Fruit fly (Drosophila melanogaster) whole organism, embryonic: ENCODE measurements around the gene ATP7.

Source experiments
- Antp ChIP-seq: fragments of 200-800 bp; sonication (Bioruptor generic); optimal IDR thresholded peaks from 3 replicates; lab custom pipeline; 2016; ENCODE audit warnings: missing biosample characterization, missing genetic modification characterization
- Asciz ChIP-seq: fragments of 200-800 bp; sonication (Bioruptor generic); optimal IDR thresholded peaks from 2 replicates; lab custom pipeline; 2017; ENCODE audit warnings: missing biosample characterization, mild to moderate bottlenecking, missing genetic modification characterization, missing genetic modification reagents
- Bteb2 ChIP-seq: fragments of 200-800 bp; sonication (Bioruptor generic); optimal IDR thresholded peaks from 2 replicates; lab custom pipeline; 2016; ENCODE audit warnings: missing biosample characterization, missing genetic modification characterization
- CG1024 ChIP-seq: fragments of 200-800 bp; sonication (Bioruptor generic); IDR thresholded peaks from 2 replicates; pipeline ENCODE4 v1.3.6; 2022; ENCODE audit warnings: missing biosample characterization, missing genetic modification characterization
- CG11504 ChIP-seq: fragments of 200-800 bp; sonication (Bioruptor generic); optimal IDR thresholded peaks from 3 replicates; lab custom pipeline; 2019; ENCODE audit warnings: missing biosample characterization, mild to moderate bottlenecking, missing genetic modification characterization, moderate library complexity
- CG12391 ChIP-seq: fragments of 200-800 bp; sonication (Bioruptor generic); optimal IDR thresholded peaks from 3 replicates; lab custom pipeline; 2018; ENCODE audit warnings: missing biosample characterization, mild to moderate bottlenecking, missing genetic modification characterization, moderate library complexity
- CG17568 ChIP-seq: fragments of 200-800 bp; sonication (Bioruptor generic); optimal IDR thresholded peaks from 2 replicates; lab custom pipeline; 2018; ENCODE audit warnings: missing biosample characterization, mild to moderate bottlenecking, missing genetic modification characterization, moderate library complexity
- CG17612 ChIP-seq: fragments of 200-800 bp; sonication (Bioruptor generic); IDR thresholded peaks from 2 replicates; pipeline ENCODE4 v1.3.6; 2022; ENCODE audit warnings: missing biosample characterization, missing genetic modification characterization
- CG18476 ChIP-seq: fragments of 200-800 bp; sonication (Bioruptor generic); optimal IDR thresholded peaks from 2 replicates; lab custom pipeline; 2016; ENCODE audit warnings: missing biosample characterization, mild to moderate bottlenecking, missing genetic modification characterization
- CG4404 ChIP-seq: fragments of 200-800 bp; sonication (Bioruptor generic); IDR thresholded peaks from 2 replicates; pipeline ENCODE4 v1.3.6; 2022; ENCODE audit warnings: missing biosample characterization, missing genetic modification characterization
- CG6272 ChIP-seq: fragments of 200-800 bp; sonication (Bioruptor generic); IDR thresholded peaks from 2 replicates; pipeline ENCODE4 v1.3.6; 2022; ENCODE audit warnings: missing biosample characterization, missing genetic modification characterization
- CG6654 ChIP-seq: fragments of 200-800 bp; sonication (Bioruptor generic); optimal IDR thresholded peaks from 2 replicates; lab custom pipeline; 2017; ENCODE audit warnings: missing biosample characterization, mild to moderate bottlenecking, missing genetic modification characterization
- CG7271 ChIP-seq: fragments of 200-800 bp; sonication (Bioruptor generic); optimal IDR thresholded peaks from 2 replicates; lab custom pipeline; 2018; ENCODE audit warnings: missing biosample characterization, mild to moderate bottlenecking, missing genetic modification characterization, moderate library complexity
- CG7745 ChIP-seq: fragments of 200-800 bp; sonication (Bioruptor generic); optimal IDR thresholded peaks from 2 replicates; lab custom pipeline; 2018; ENCODE audit warnings: missing biosample characterization, mild to moderate bottlenecking, missing genetic modification characterization, moderate library complexity
- CG9215 ChIP-seq: fragments of 200-800 bp; sonication (Bioruptor generic); IDR thresholded peaks from 2 replicates; pipeline ENCODE4 v1.3.6; 2022; ENCODE audit warnings: missing biosample characterization, missing genetic modification characterization
- CG9437 ChIP-seq: fragments of 200-800 bp; sonication (Bioruptor generic); optimal IDR thresholded peaks from 2 replicates; lab custom pipeline; 2018; ENCODE audit warnings: missing biosample characterization, mild to moderate bottlenecking, missing genetic modification characterization
- CG9727 ChIP-seq: fragments of 200-800 bp; sonication (Bioruptor generic); optimal IDR thresholded peaks from 3 replicates; lab custom pipeline; 2017; ENCODE audit warnings: missing biosample characterization, mild to moderate bottlenecking, missing genetic modification characterization
- CkIIα-i1 ChIP-seq: fragments of 200-800 bp; sonication (Bioruptor generic); IDR thresholded peaks from 2 replicates; pipeline ENCODE4 v1.3.6; 2022; ENCODE audit warnings: missing biosample characterization, missing genetic modification characterization
- E2f2 ChIP-seq: fragments of 200-800 bp; sonication (Bioruptor generic); IDR thresholded peaks from 2 replicates; pipeline ENCODE4 v1.3.6; 2022; ENCODE audit warnings: missing biosample characterization, missing genetic modification characterization
- GATAe ChIP-seq: fragments of 200-800 bp; sonication (Bioruptor generic); conservative IDR thresholded peaks from 2 replicates; pipeline ENCODE4 v1.3.6; 2022; ENCODE audit warnings: missing biosample characterization, missing genetic modification characterization
- Hand ChIP-seq: fragments of 200-800 bp; sonication (Bioruptor generic); optimal IDR thresholded peaks from 2 replicates; lab custom pipeline; 2017; ENCODE audit warnings: mild to moderate bottlenecking, missing biosample characterization, missing genetic modification reagents, missing genetic modification characterization
- NC2α ChIP-seq: fragments of 200-800 bp; sonication (Bioruptor generic); optimal IDR thresholded peaks from 2 replicates; lab custom pipeline; 2016; ENCODE audit warnings: missing biosample characterization, missing genetic modification characterization
- PHDP ChIP-seq: fragments of 200-800 bp; sonication (Bioruptor generic); optimal IDR thresholded peaks from 3 replicates; lab custom pipeline; 2018; ENCODE audit warnings: missing biosample characterization, mild to moderate bottlenecking, missing genetic modification characterization, moderate library complexity
- Side ChIP-seq: fragments of 200-800 bp; sonication (Bioruptor generic); optimal IDR thresholded peaks from 2 replicates; lab custom pipeline; 2016; ENCODE audit warnings: missing biosample characterization, missing genetic modification characterization
- Sox100B ChIP-seq: fragments of 200-800 bp; sonication (Bioruptor generic); optimal IDR thresholded peaks from 3 replicates; lab custom pipeline; 2018; ENCODE audit warnings: missing biosample characterization, mild to moderate bottlenecking, missing genetic modification characterization
- Xbp1 ChIP-seq: fragments of 200-800 bp; sonication (Bioruptor generic); optimal IDR thresholded peaks from 3 replicates; lab custom pipeline; 2016; ENCODE audit warnings: missing biosample characterization, mild to moderate bottlenecking, missing genetic modification characterization
- ato ChIP-seq: fragments of 200-800 bp; sonication (Bioruptor generic); IDR thresholded peaks from 2 replicates; pipeline ENCODE4 v1.3.6; 2022; ENCODE audit warnings: missing biosample characterization, missing genetic modification characterization; ENCODE audit not compliant: partially characterized antibody
- chn ChIP-seq: fragments of 200-800 bp; sonication (Bioruptor generic); optimal IDR thresholded peaks from 2 replicates; lab custom pipeline; 2016; ENCODE audit warnings: missing biosample characterization, missing genetic modification characterization
- ci ChIP-seq: fragments of 200-800 bp; sonication (Bioruptor generic); IDR thresholded peaks from 3 replicates; pipeline ENCODE4 v1.3.6; 2022; ENCODE audit warnings: missing biosample characterization, missing genetic modification characterization
- corto ChIP-seq: fragments of 200-800 bp; sonication (Bioruptor generic); optimal IDR thresholded peaks from 2 replicates; lab custom pipeline; 2016; ENCODE audit warnings: missing biosample characterization, mild to moderate bottlenecking, missing genetic modification characterization, moderate library complexity
- da ChIP-seq: fragments of 200-800 bp; sonication (Bioruptor generic); optimal IDR thresholded peaks from 2 replicates; lab custom pipeline; 2016; ENCODE audit warnings: missing biosample characterization, missing genetic modification characterization
- disco-r ChIP-seq: fragments of 200-800 bp; sonication (Bioruptor generic); optimal IDR thresholded peaks from 2 replicates; lab custom pipeline; 2016; ENCODE audit warnings: missing biosample characterization, missing genetic modification characterization
- en ChIP-seq: fragments of 200-800 bp; sonication (Bioruptor generic); optimal IDR thresholded peaks from 2 replicates; lab custom pipeline; 2016; ENCODE audit warnings: missing biosample characterization, missing genetic modification characterization
- exex ChIP-seq: fragments of 200-800 bp; sonication (Bioruptor generic); optimal IDR thresholded peaks from 4 replicates; lab custom pipeline; 2018; ENCODE audit warnings: missing biosample characterization, mild to moderate bottlenecking, missing genetic modification characterization, moderate library complexity
- ftz-f1 ChIP-seq: fragments of 200-800 bp; sonication (Bioruptor generic); optimal IDR thresholded peaks from 2 replicates; lab custom pipeline; 2016; ENCODE audit warnings: missing biosample characterization, missing genetic modification characterization
- gsb-n ChIP-seq: fragments of 200-800 bp; sonication (Bioruptor generic); optimal IDR thresholded peaks from 3 replicates; lab custom pipeline; 2018; ENCODE audit warnings: missing biosample characterization, mild to moderate bottlenecking, missing genetic modification characterization
- ind ChIP-seq: fragments of 200-800 bp; sonication (Bioruptor generic); optimal IDR thresholded peaks from 3 replicates; lab custom pipeline; 2016; ENCODE audit warnings: missing biosample characterization, missing genetic modification characterization
- lab ChIP-seq: fragments of 200-800 bp; sonication (Bioruptor generic); optimal IDR thresholded peaks from 3 replicates; lab custom pipeline; 2017; ENCODE audit warnings: missing biosample characterization, missing genetic modification characterization, mild to moderate bottlenecking, moderate library complexity, missing genetic modification reagents
- lilli ChIP-seq: fragments of 200-800 bp; sonication (Bioruptor generic); optimal IDR thresholded peaks from 3 replicates; lab custom pipeline; 2016; ENCODE audit warnings: missing biosample characterization, missing genetic modification characterization
- mld ChIP-seq: fragments of 200-800 bp; sonication (Bioruptor generic); IDR thresholded peaks from 3 replicates; pipeline ENCODE4 v1.3.6; 2022; ENCODE audit warnings: missing biosample characterization, missing genetic modification characterization; ENCODE audit not compliant: partially characterized antibody
- nerfin-1 ChIP-seq: fragments of 200-800 bp; sonication (Bioruptor generic); optimal IDR thresholded peaks from 3 replicates; lab custom pipeline; 2019; ENCODE audit warnings: missing biosample characterization, mild to moderate bottlenecking, missing genetic modification characterization, moderate library complexity
- pfk ChIP-seq: fragments of 200-800 bp; sonication (Bioruptor generic); optimal IDR thresholded peaks from 2 replicates; lab custom pipeline; 2018; ENCODE audit warnings: missing biosample characterization, mild to moderate bottlenecking, missing genetic modification characterization, moderate library complexity
- psq ChIP-seq: fragments of 200-800 bp; sonication (Bioruptor generic); optimal IDR thresholded peaks from 2 replicates; lab custom pipeline; 2017; ENCODE audit warnings: missing biosample characterization, missing genetic modification characterization
- sd ChIP-seq: fragments of 200-800 bp; sonication (Bioruptor generic); optimal IDR thresholded peaks from 3 replicates; lab custom pipeline; 2018; ENCODE audit warnings: missing biosample characterization, mild to moderate bottlenecking, missing genetic modification characterization, moderate library complexity
- sens-2 ChIP-seq: fragments of 200-800 bp; sonication (Bioruptor generic); IDR thresholded peaks from 2 replicates; pipeline ENCODE4 v1.3.6; 2022; ENCODE audit warnings: missing biosample characterization, missing genetic modification characterization
- seq ChIP-seq: fragments of 200-800 bp; sonication (Bioruptor generic); IDR thresholded peaks from 2 replicates; pipeline ENCODE4 v1.3.6; 2022; ENCODE audit warnings: missing biosample characterization, missing genetic modification characterization
- sisA ChIP-seq: fragments of 200-800 bp; sonication (Bioruptor generic); IDR thresholded peaks from 2 replicates; pipeline ENCODE4 v1.3.6; 2022; ENCODE audit warnings: missing biosample characterization, missing genetic modification characterization
- slou ChIP-seq: fragments of 200-800 bp; sonication (Bioruptor generic); optimal IDR thresholded peaks from 3 replicates; lab custom pipeline; 2016; ENCODE audit warnings: missing biosample characterization, missing genetic modification characterization
- trem ChIP-seq: fragments of 200-800 bp; optimal IDR thresholded peaks from 3 replicates; lab custom pipeline; 2019; ENCODE audit warnings: missing biosample characterization, mild to moderate bottlenecking, missing genetic modification characterization, moderate library complexity
- tx ChIP-seq: fragments of 200-800 bp; sonication (Bioruptor generic); optimal IDR thresholded peaks from 2 replicates; lab custom pipeline; 2016; ENCODE audit warnings: missing biosample characterization, missing genetic modification characterization
- unpg ChIP-seq: fragments of 200-800 bp; sonication (Bioruptor generic); optimal IDR thresholded peaks from 3 replicates; lab custom pipeline; 2018; ENCODE audit warnings: missing biosample characterization, mild to moderate bottlenecking, missing genetic modification characterization, moderate library complexity

Gene ATP7

DNA sequence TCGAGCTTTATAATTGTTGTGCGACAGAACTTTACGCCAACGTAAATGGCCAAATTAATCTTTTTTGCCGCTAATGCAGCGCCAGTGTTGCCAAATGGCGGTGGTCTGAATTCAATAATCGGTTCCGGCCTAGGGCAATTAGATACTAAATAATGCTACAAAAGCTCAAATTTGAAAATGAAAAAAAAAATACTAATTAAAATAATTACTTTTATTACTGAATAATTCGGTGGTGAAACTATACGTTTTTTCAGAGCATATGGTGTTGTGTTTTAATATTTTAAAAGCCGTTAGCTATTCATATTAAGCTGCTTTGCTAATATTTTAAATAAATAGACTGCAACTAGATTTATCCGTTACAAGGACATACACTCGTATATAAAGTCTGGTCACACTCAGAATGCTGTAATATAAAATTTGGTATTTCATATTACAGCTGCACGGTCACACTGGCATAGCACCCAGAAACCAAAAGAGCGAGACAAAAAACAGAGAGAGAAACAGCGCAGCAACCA is 38.3 kb upstream of the ATP7 start, which contains the start of the genes CG1578 and rudhira (continued):
- TF ChIP-seq Sox100B (GFP tag; lab: Kevin White, UChicago) (no peak), lab (GFP tag; lab: Kevin White, UChicago) (no peak), gsb-n (tag; lab: Kevin White, UChicago) (peak; percentile 26), CG9215 (GFP tag; lab: Robert Waterston, UW) (no peak), exex (tag; lab: Kevin White, UChicago) (peak; percentile 12), CG6272 (GFP tag; lab: Robert Waterston, UW) (no peak), seq (GFP tag; lab: Robert Waterston, UW) (no peak), lilli (no peak), E2f2 (peak; percentile 58), ftz-f1 (GFP tag; lab: Kevin White, UChicago) (peak; percentile 71), CG1024 (GFP tag; lab: Robert Waterston, UW) (no peak), sisA (GFP tag; lab: Robert Waterston, UW) (no peak), tx (no peak), psq (peak; percentile 4), en (GFP tag; lab: Kevin White, UChicago) (no peak), CG9437 (peak; percentile 31), ci (GFP tag; lab: Robert Waterston, UW) (0 out of 3 replicates have a peak, but pooled peaks have one; percentile 12), nerfin-1 (no peak), Hand (GFP tag; lab: Kevin White, UChicago) (no peak), chn (no peak), pfk (GFP tag; lab: Kevin White, UChicago) (no peak), CG7745 (no peak), CG17612 (no peak), CG17568 (GFP tag; lab: Kevin White, UChicago) (no peak), Bteb2 (GFP tag; lab: Kevin White, UChicago) (no peak), slou (GFP tag; lab: Kevin White, UChicago) (no peak), corto (no peak), CG9727 (peak; percentile 30), CG4404 (no peak), sens-2 (no peak), Asciz (GFP tag; lab: Kevin White, UChicago) (no peak), disco-r (no peak), CG6654 (GFP tag; lab: Kevin White, UChicago) (no peak), sd (no peak), CG11504 (tag; lab: Kevin White, UChicago) (peak; percentile 32), NC2α (GFP tag; lab: Kevin White, UChicago) (no peak), ind (no peak), CG12391 (tag; lab: Kevin White, UChicago) (peak; percentile 38), mld (no peak), da (no peak), ato (GFP tag; lab: Robert Waterston, UW) (no peak), CG18476 (GFP tag; lab: Kevin White, UChicago) (no peak), CG7271 (no peak), CkIIα-i1 (GFP tag; lab: Robert Waterston, UW) (no peak), Side (no peak), Xbp1 (GFP tag; lab: Kevin White, UChicago) (peak; percentile 20), Antp (GFP tag; lab: Kevin White, UChicago) (no peak), unpg (GFP tag; lab: Kevin White, UChicago) (no peak), PHDP (tag; lab: Kevin White, UChicago) (no peak), GATAe (no peak), trem (tag; lab: Kevin White, UChicago) (peak; percentile 24)
